Worm (Caenorhabditis elegans): ENCODE measurements around the gene idpa-1.

Gene idpa-1

ce11 chrIII:2874144-2874868 lies 26.7 kb downstream of the idpa-1 start, which contains the start of gene klf-1:
Gene klf-1, plus strand, starts transcription at chrIII:2874818.
- TF ChIP-seq him-1 (tag; optimal IDR thresholded peaks at IDR 0.05) (no peak), dox-1 (GFP tag; IDR thresholded peaks at IDR 0.05) (peak; percentile 57), madf-10 (tag; optimal IDR thresholded peaks at IDR 0.05) (peak; percentile 16), K11D2.4 (GFP tag; IDR thresholded peaks at IDR 0.05) (peak; percentile 69), ceh-79 (tag; optimal IDR thresholded peaks at IDR 0.05) (no peak), nfyb-1 (GFP tag; IDR thresholded peaks at IDR 0.05) (peak; percentile 24; the same call in 1 of the 2 replicates), lin-40 (tag; optimal IDR thresholded peaks at IDR 0.05) (peak; percentile 60), rpc-1 (optimal IDR thresholded peaks at IDR 0.05) (no peak), rpc-1 (tag; optimal IDR thresholded peaks at IDR 0.05) (peak; percentile 52), die-1 (tag; optimal IDR thresholded peaks at IDR 0.05) (no peak), nhr-120 (GFP tag; IDR thresholded peaks at IDR 0.05) (no peak), let-607 (tag; optimal IDR thresholded peaks at IDR 0.05) (peak in 1 of 2 experiments; percentile 11), tbp1 (GFP tag; optimal IDR thresholded peaks at IDR 0.05) (peak; percentile 9), ztf-26 (tag; optimal IDR thresholded peaks at IDR 0.05) (peak; percentile 50), mcd-1 (GFP tag; IDR thresholded peaks at IDR 0.05) (0 out of 2 replicates have a peak, but pooled peaks have one; percentile 15), ceh-91 (GFP tag; IDR thresholded peaks at IDR 0.05) (no peak), cebp-1 (GFP tag; IDR thresholded peaks at IDR 0.05) (no peak), cebp-1 (tag; optimal IDR thresholded peaks at IDR 0.05) (peak; percentile 53), aptf-2 (GFP tag; conservative IDR thresholded peaks at IDR 0.05) (no peak), C06A6.2 (GFP tag; conservative IDR thresholded peaks at IDR 0.05) (0 out of 2 replicates have a peak, but pooled peaks have one; percentile 42), F57C9.4 (tag; optimal IDR thresholded peaks at IDR 0.05) (no peak), attf-5 (GFP tag; optimal IDR thresholded peaks at IDR 0.05) (peak; percentile 33), lin-26 (GFP tag; IDR thresholded peaks at IDR 0.05) (no peak), somi-1 (GFP tag; optimal IDR thresholded peaks at IDR 0.05) (no peak), nhr-80 (tag; optimal IDR thresholded peaks at IDR 0.05) (peak; percentile 84), ceh-58 (GFP tag; IDR thresholded peaks at IDR 0.05) (no peak)

- no peak for TF ChIP-seq attf-6 (GFP tag; IDR thresholded peaks at IDR 0.05)
- no peak for TF ChIP-seq Y67H2A.10 (GFP tag; conservative IDR thresholded peaks at IDR 0.05)
- TF ChIP-seq nhr-27 (tag; optimal IDR thresholded peaks at IDR 0.05), result no peak
- no peak for TF ChIP-seq lin-54 (GFP tag; optimal IDR thresholded peaks at IDR 0.05)
- TF ChIP-seq him-1 (tag; optimal IDR thresholded peaks at IDR 0.05), result no peak
- no peak for TF ChIP-seq madf-3 (GFP tag; IDR thresholded peaks at IDR 0.05)
- TF ChIP-seq snpc-4 (GFP tag; optimal IDR thresholded peaks at IDR 0.05), result no peak
- no peak for TF ChIP-seq snpc-4 (tag; optimal IDR thresholded peaks at IDR 0.05)
- peak; percentile 37 for TF ChIP-seq hmg-1.2 (GFP tag; IDR thresholded peaks at IDR 0.05)
- TF ChIP-seq lir-1 (GFP tag; conservative IDR thresholded peaks at IDR 0.05), result no peak
- TF ChIP-seq hlh-26 (GFP tag; conservative IDR thresholded peaks at IDR 0.05), result no peak
- no peak for TF ChIP-seq K12H6.12 (tag; optimal IDR thresholded peaks at IDR 0.05)
- TF ChIP-seq tbp1 (GFP tag; optimal IDR thresholded peaks at IDR 0.05), result peak; percentile 78
- TF ChIP-seq mcd-1 (GFP tag; IDR thresholded peaks at IDR 0.05), result no peak
- no peak for TF ChIP-seq pbrm-1 (GFP tag; IDR thresholded peaks at IDR 0.05)
- TF ChIP-seq ztf-22 (GFP tag; optimal IDR thresholded peaks at IDR 0.05), result no peak
- TF ChIP-seq let-607 (tag; optimal IDR thresholded peaks at IDR 0.05), result no peak
- no peak for TF ChIP-seq hmg-20 (GFP tag; IDR thresholded peaks at IDR 0.05)
- TF ChIP-seq athp-1 (tag; optimal IDR thresholded peaks at IDR 0.05), result no peak
- TF ChIP-seq rpc-1 (optimal IDR thresholded peaks at IDR 0.05), result peak; percentile 37
- TF ChIP-seq rpc-1 (tag; optimal IDR thresholded peaks at IDR 0.05), result peak; percentile 69
- no peak for TF ChIP-seq lsy-27 (tag; optimal IDR thresholded peaks at IDR 0.05; ENCODE audit: borderline replicate concordance, insufficient read depth)
- no peak for TF ChIP-seq Y56A3A.18 (GFP tag; IDR thresholded peaks at IDR 0.05)
- no peak for TF ChIP-seq rec-8 (tag; optimal IDR thresholded peaks at IDR 0.05)
- no peak for TF ChIP-seq egl-44 (GFP tag; IDR thresholded peaks at IDR 0.05)
- TF ChIP-seq nfya-1 (tag; optimal IDR thresholded peaks at IDR 0.05; ENCODE audit: borderline replicate concordance, insufficient read depth), result no peak
Observed at ce11 chrIII:2873116-2873644, 27.8 kb downstream of the idpa-1 start.

All from whole organism, young adult.